Fruit fly (Drosophila melanogaster) whole organism, adult: ENCODE results near the gene side-II.

Experiments
- CG14711 ChIP-seq: fragments of 200-800 bp; sonication (Bioruptor generic); optimal IDR thresholded peaks from 2 replicates; lab custom pipeline; 2018; ENCODE audit warnings: missing biosample characterization, mild to moderate bottlenecking, missing genetic modification characterization, moderate library complexity
- CG1620 ChIP-seq: fragments of 200-800 bp; sonication (Bioruptor generic); optimal IDR thresholded peaks from 2 replicates; lab custom pipeline; 2016; ENCODE audit warnings: missing biosample characterization, missing genetic modification characterization
- CG7045 ChIP-seq: fragments of 200-800 bp; sonication (Bioruptor generic); optimal IDR thresholded peaks from 2 replicates; lab custom pipeline; 2017; ENCODE audit warnings: missing biosample characterization, mild to moderate bottlenecking, missing genetic modification characterization
- Crg-1 ChIP-seq: fragments of 200-800 bp; sonication (Bioruptor generic); optimal IDR thresholded peaks from 2 replicates; lab custom pipeline; 2016; ENCODE audit warnings: missing biosample characterization, missing genetic modification characterization
- cic ChIP-seq: fragments of 200-800 bp; sonication (Bioruptor generic); optimal IDR thresholded peaks from 2 replicates; lab custom pipeline; 2017; ENCODE audit warnings: missing biosample characterization, mild to moderate bottlenecking, missing genetic modification characterization, moderate library complexity
- cnc ChIP-seq, 2 experiments: fragments of >200 bp; optimal IDR thresholded peaks; 2 replicates each; lab custom pipeline; 2017

DNA sequence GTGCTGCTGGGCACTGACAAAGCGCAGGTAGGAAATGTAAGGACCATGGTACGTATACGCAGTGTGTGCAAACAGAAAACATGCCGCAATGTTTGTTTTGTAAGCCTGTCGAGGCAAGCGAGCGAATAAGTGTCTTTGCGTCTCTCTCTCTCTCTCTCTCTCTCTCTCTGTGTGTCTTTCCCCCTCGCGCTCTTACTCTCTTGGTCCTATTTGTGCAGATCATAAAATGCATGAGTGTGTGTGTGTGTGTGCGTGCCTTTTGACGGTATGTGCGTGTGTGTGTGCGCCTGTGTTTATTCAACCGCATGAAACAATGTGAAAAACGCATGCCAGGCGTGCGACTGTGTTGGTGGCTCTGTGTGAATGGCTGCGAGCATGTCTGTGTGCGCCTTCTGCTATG is 41.4 kb upstream of the side-II start:
- TF ChIP-seq cnc (optimal IDR thresholded peaks at IDR 0.05; lab: Kevin White, UChicago) (no peak), CG7045 (GFP tag; lab: Kevin White, UChicago) (no peak), Crg-1 (no peak), cic (GFP tag; lab: Kevin White, UChicago) (peak; percentile 13), CG1620 (no peak), CG14711 (tag; lab: Kevin White, UChicago) (no peak)
